Worm (Caenorhabditis elegans): ENCODE data around the gene C31E10.6.
A peak's percentile ranks its signal among the peaks of the same experiment; 100 is the strongest.

Gene C31E10.6

DNA sequence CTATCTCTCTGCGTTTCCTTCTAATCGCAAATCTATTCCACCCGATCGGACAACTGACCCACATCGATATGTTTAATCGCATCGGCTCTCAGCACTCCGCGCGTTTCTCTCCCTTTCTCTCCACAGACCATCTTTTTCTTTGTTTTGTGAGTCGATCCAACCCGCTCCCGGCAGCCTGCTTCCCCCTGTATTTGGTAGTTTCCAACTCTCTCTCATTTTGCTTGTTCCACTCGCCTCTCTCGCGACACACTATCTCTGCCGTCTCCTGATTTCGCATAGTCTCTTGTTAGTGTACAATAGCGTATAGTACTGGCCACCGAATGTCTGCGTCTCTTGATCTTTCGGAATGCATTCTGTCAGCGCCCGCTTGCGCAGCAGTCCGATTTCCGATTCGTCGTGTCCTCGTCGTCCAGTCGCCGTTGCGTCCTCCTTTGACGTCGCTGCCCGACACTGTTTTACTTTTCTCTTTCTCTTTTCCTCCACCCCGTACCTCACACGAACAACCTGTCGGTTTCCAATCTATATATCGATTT lies 45.5 kb upstream of the C31E10.6 start (continued):
- TF ChIP-seq zag-1 (tag; optimal IDR thresholded peaks at IDR 0.05) (no peak), mab-5 (tag; optimal IDR thresholded peaks at IDR 0.05) (no peak), nhr-12 (tag; optimal IDR thresholded peaks at IDR 0.05) (no peak), nhr-11 (tag; optimal IDR thresholded peaks at IDR 0.05) (no peak), nhr-129 (tag; optimal IDR thresholded peaks at IDR 0.05) (peak; percentile 62), elt-3 (tag; optimal IDR thresholded peaks at IDR 0.05) (no peak), ztf-11 (tag; optimal IDR thresholded peaks at IDR 0.05) (no peak), nhr-25 (tag; optimal IDR thresholded peaks at IDR 0.05) (peak; percentile 74), unc-39 (tag; optimal IDR thresholded peaks at IDR 0.05) (no peak), C34F6.9 (tag; optimal IDR thresholded peaks at IDR 0.05) (peak; percentile 25), aly-2 (tag; optimal IDR thresholded peaks at IDR 0.05) (no peak), F13H6.1 (tag; optimal IDR thresholded peaks at IDR 0.05) (peak; percentile 81), sma-9 (GFP tag; optimal IDR thresholded peaks at IDR 0.05) (peak; percentile 65), sma-9 (tag; optimal IDR thresholded peaks at IDR 0.05) (no peak), ceh-82 (tag; optimal IDR thresholded peaks at IDR 0.05) (no peak), sma-3 (GFP tag; optimal IDR thresholded peaks at IDR 0.05) (peak; percentile 79), mdl-1 (tag; optimal IDR thresholded peaks at IDR 0.05) (no peak), unc-55 (GFP tag; optimal IDR thresholded peaks at IDR 0.05) (no peak)

DNA sequence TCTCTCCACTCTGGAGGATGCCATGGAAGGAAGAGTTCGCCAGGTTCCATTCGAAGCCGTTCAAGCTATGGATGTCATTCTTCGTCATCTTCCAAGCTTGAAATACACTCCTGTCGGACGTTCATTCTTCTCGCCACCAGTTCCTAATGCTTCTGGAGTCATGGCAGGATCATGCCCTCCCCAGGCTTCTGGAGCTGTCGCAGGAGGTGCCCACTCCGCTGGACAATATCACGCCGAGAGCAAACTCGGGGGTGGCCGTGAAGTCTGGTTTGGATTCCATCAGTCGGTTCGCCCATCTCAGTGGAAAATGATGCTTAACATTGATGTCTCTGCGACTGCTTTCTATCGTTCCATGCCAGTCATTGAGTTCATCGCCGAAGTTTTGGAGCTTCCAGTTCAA lies 43.8 kb upstream of the C31E10.6 start:
- TF ChIP-seq nhr-10 (tag; optimal IDR thresholded peaks at IDR 0.05) (no peak), lsy-2 (tag; optimal IDR thresholded peaks at IDR 0.05) (no peak), peb-1 (tag; optimal IDR thresholded peaks at IDR 0.05) (no peak), fos-1 (tag; optimal IDR thresholded peaks at IDR 0.05) (no peak), Y55F3AM.14 (GFP tag; optimal IDR thresholded peaks at IDR 0.05) (no peak), gmeb-1 (tag; optimal IDR thresholded peaks at IDR 0.05) (no peak), elt-3 (tag; optimal IDR thresholded peaks at IDR 0.05) (no peak), F13H6.1 (tag; optimal IDR thresholded peaks at IDR 0.05) (no peak), aly-2 (tag; optimal IDR thresholded peaks at IDR 0.05) (no peak), nhr-129 (tag; optimal IDR thresholded peaks at IDR 0.05) (no peak), ceh-82 (tag; optimal IDR thresholded peaks at IDR 0.05) (no peak), sma-9 (GFP tag; optimal IDR thresholded peaks at IDR 0.05) (no peak), sma-9 (tag; optimal IDR thresholded peaks at IDR 0.05) (no peak), sem-4 (tag; optimal IDR thresholded peaks at IDR 0.05) (no peak), nhr-21 (tag; optimal IDR thresholded peaks at IDR 0.05) (no peak), unc-62 (GFP tag; optimal IDR thresholded peaks at IDR 0.05) (no peak), C34F6.9 (tag; optimal IDR thresholded peaks at IDR 0.05) (no peak), ZK546.5 (tag; optimal IDR thresholded peaks at IDR 0.05) (no peak), ztf-1 (GFP tag; conservative IDR thresholded peaks at IDR 0.05) (no peak), nhr-237 (tag; optimal IDR thresholded peaks at IDR 0.05) (no peak)

DNA sequence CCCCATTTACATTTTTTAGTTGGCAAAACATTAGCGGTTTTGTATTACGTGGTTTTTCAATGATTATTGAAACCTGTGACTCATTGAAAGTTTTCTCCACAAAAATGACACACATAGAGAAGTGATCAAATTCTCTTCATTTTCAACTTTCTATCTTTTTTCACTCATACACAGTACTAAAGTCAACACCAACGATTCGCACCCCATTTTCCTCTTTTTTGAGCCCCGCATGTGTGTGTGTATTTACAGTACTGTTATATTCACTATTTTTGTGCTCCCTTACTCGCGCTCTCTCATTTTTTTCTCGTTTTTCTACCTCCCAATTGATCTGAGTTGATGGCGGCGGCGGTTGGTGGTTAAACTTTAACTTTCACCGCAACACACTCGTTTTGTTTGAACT lies 37.7 kb upstream of the C31E10.6 start:
- TF ChIP-seq aly-2 (tag; optimal IDR thresholded peaks at IDR 0.05), result no peak
- no peak for TF ChIP-seq nhr-11 (tag; optimal IDR thresholded peaks at IDR 0.05)
- TF ChIP-seq elt-1 (tag; optimal IDR thresholded peaks at IDR 0.05), result no peak
- TF ChIP-seq nhr-129 (tag; optimal IDR thresholded peaks at IDR 0.05), result peak; percentile 9
- TF ChIP-seq F13H6.1 (tag; optimal IDR thresholded peaks at IDR 0.05), result peak; percentile 56
- TF ChIP-seq skn-1 (tag; optimal IDR thresholded peaks at IDR 0.05), result no peak
- no peak for TF ChIP-seq ZK546.5 (tag; optimal IDR thresholded peaks at IDR 0.05)
- no peak for TF ChIP-seq nhr-77 (tag; optimal IDR thresholded peaks at IDR 0.05)
- no peak for TF ChIP-seq mbf-1 (tag; optimal IDR thresholded peaks at IDR 0.05)

DNA sequence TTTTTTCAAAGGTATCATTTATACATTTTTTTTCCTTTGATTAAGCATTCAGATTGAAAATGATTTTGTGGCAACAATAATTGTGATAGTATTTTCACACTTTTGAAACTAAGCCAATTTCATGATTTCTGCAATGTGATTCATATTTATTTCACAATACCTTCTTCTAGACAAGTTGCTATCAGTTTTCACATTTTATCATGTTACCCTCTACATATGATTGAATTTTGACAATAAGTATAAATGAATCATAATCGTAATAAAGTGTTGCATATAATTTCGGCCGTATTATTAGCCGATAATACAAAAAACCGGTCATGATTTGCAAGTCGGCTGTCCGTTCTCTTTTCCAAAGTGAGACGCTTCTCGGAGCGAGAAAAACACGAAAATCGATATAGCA lies 36.8 kb upstream of the C31E10.6 start:
- TF ChIP-seq fos-1 (tag; optimal IDR thresholded peaks at IDR 0.05), result peak; percentile 70
- no peak for TF ChIP-seq dmd-4 (tag; optimal IDR thresholded peaks at IDR 0.05)

DNA sequence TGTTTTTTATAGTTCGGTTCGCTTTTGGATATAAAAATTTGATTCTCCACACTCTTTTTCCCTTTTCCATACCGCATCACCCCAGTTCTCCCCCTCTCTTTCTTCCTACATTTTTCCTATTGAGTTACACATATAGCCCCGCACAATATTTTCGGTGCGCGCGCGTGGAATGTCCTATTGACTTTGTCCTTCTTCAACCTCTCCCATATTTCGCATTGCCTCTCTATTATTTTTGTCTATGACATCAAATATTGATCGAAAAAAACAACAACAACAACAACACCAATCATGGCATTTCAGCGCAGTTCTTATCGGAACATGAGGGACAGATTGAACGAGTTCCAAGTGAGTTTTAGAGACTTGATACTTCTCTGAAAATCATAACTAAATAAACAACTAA lies 36.3 kb upstream of the C31E10.6 start, which contains the start of gene syx-2:
syx-2 (plus strand) TSS at position 301 of the 400 bp plus-strand sequence.
- TF ChIP-seq lin-39 (tag; optimal IDR thresholded peaks at IDR 0.05) (no peak), sma-9 (GFP tag; optimal IDR thresholded peaks at IDR 0.05) (no peak), sma-9 (tag; optimal IDR thresholded peaks at IDR 0.05) (no peak)
